Worm (Caenorhabditis elegans): ENCODE results near the gene klp-19.

ce11 chrIII:13317383-13317911, 10.4 kb upstream of the klp-19 start:
- no peak for TF ChIP-seq ama-1 (optimal IDR thresholded peaks at IDR 0.05)
- no peak for TF ChIP-seq ama-1 (GFP tag; optimal IDR thresholded peaks at IDR 0.05)
- no peak for TF ChIP-seq lin-54 (GFP tag; optimal IDR thresholded peaks at IDR 0.05)
- TF ChIP-seq let-607 (tag; optimal IDR thresholded peaks at IDR 0.05) = no peak
- TF ChIP-seq lin-26 (GFP tag; IDR thresholded peaks at IDR 0.05) = no peak

Data from whole organism, young adult.